Fruit fly (Drosophila melanogaster): ENCODE measurements around the gene Phlpp.

Phlpp gene

dm6 chr2L:19026491-19027197 lies 32.3 kb upstream of the Phlpp start (continued):
- TF ChIP-seq B-H1 (GFP tag; IDR thresholded peaks at IDR 0.05) = no peak
- peak; percentile 33; the same call in 1 of the 2 replicates for TF ChIP-seq onecut (GFP tag; IDR thresholded peaks at IDR 0.05)
- peak; percentile 25 for TF ChIP-seq ewg (GFP tag; optimal IDR thresholded peaks at IDR 0.05)
- TF ChIP-seq twi (tag; optimal IDR thresholded peaks at IDR 0.05) = peak; percentile 10
- TF ChIP-seq CG1233 (GFP tag; optimal IDR thresholded peaks at IDR 0.05) = peak; percentile 53
- TF ChIP-seq jing (GFP tag; optimal IDR thresholded peaks at IDR 0.05) = no peak
- TF ChIP-seq dysf (GFP tag; IDR thresholded peaks at IDR 0.05) = peak; percentile 66; the same call in 2 of the 3 replicates
- TF ChIP-seq CG7786 (GFP tag; optimal IDR thresholded peaks at IDR 0.05) = no peak
- TF ChIP-seq CG15601 (tag; optimal IDR thresholded peaks at IDR 0.05) = peak; percentile 15
- no peak for TF ChIP-seq CG32772 (GFP tag; IDR thresholded peaks at IDR 0.05)
- no peak for TF ChIP-seq mirr (GFP tag; optimal IDR thresholded peaks at IDR 0.05)
- TF ChIP-seq Meics (GFP tag; optimal IDR thresholded peaks at IDR 0.05) = peak; percentile 77
- peak; percentile 2 for TF ChIP-seq ash1 (GFP tag; optimal IDR thresholded peaks at IDR 0.05)
- TF ChIP-seq Lpt (GFP tag; optimal IDR thresholded peaks at IDR 0.05) = no peak
- no peak for TF ChIP-seq her (GFP tag; optimal IDR thresholded peaks at IDR 0.05)
- TF ChIP-seq Aef1 (GFP tag; IDR thresholded peaks at IDR 0.05) = no peak; the same call in 2 of the 3 replicates
- no peak for TF ChIP-seq gt (GFP tag; IDR thresholded peaks at IDR 0.05)
- TF ChIP-seq CG8478 (optimal IDR thresholded peaks at IDR 0.05) = no peak
- no peak for TF ChIP-seq CG6175 (GFP tag; IDR thresholded peaks at IDR 0.05)
- peak; percentile 43 for TF ChIP-seq nmo (GFP tag; optimal IDR thresholded peaks at IDR 0.05)
- peak; percentile 81 for TF ChIP-seq Ets65A (GFP tag)
- TF ChIP-seq sima (GFP tag; optimal IDR thresholded peaks at IDR 0.05) = no peak
- TF ChIP-seq shn (GFP tag; optimal IDR thresholded peaks at IDR 0.05) = no peak
- TF ChIP-seq YL-1 (GFP tag; optimal IDR thresholded peaks at IDR 0.05) = no peak
- TF ChIP-seq ttk (GFP tag; IDR thresholded peaks at IDR 0.05) = no peak
- TF ChIP-seq Hr78 (GFP tag; optimal IDR thresholded peaks at IDR 0.05) = no peak
- TF ChIP-seq hth (optimal IDR thresholded peaks at IDR 0.05) = no peak
- TF ChIP-seq HmgZ (tag; optimal IDR thresholded peaks at IDR 0.05) = peak; percentile 51
- TF ChIP-seq btn (GFP tag; optimal IDR thresholded peaks at IDR 0.05) = no peak
- TF ChIP-seq CG12236 (GFP tag; optimal IDR thresholded peaks at IDR 0.05) = no peak
- TF ChIP-seq insv (GFP tag; optimal IDR thresholded peaks at IDR 0.05) = no peak
- peak; percentile 57 for TF ChIP-seq schlank (tag; optimal IDR thresholded peaks at IDR 0.05)
- no peak for TF ChIP-seq slou (GFP tag; optimal IDR thresholded peaks at IDR 0.05)
- no peak for TF ChIP-seq yki (optimal IDR thresholded peaks at IDR 0.05)
- TF ChIP-seq bigmax (GFP tag; optimal IDR thresholded peaks at IDR 0.05) = no peak
- TF ChIP-seq CG11560 (tag; IDR thresholded peaks at IDR 0.05) = no peak
- TF ChIP-seq CG13894 (tag; optimal IDR thresholded peaks at IDR 0.05) = peak; percentile 58
- TF ChIP-seq mam (GFP tag; optimal IDR thresholded peaks at IDR 0.05) = peak; percentile 50
- no peak for TF ChIP-seq CG8290 (GFP tag; optimal IDR thresholded peaks at IDR 0.05)
- peak in 1 of 2 experiments; percentile 52 for TF ChIP-seq CG8290 (tag; optimal IDR thresholded peaks at IDR 0.05)
- peak; percentile 61 for TF ChIP-seq caup (GFP tag; optimal IDR thresholded peaks at IDR 0.05; ENCODE audit: severe bottlenecking)
- TF ChIP-seq slbo (GFP tag; IDR thresholded peaks at IDR 0.05) = peak; percentile 52; the same call in 1 of the 2 replicates
- no peak for TF ChIP-seq zfh1 (GFP tag; IDR thresholded peaks at IDR 0.05)
- TF ChIP-seq E2f1 (GFP tag; IDR thresholded peaks at IDR 0.05) = no peak
- peak in 1 of 2 experiments; percentile 8 for TF ChIP-seq Pdp1 (GFP tag; optimal IDR thresholded peaks at IDR 0.05)
- TF ChIP-seq Dll (GFP tag; IDR thresholded peaks at IDR 0.05; ENCODE audit: partially characterized antibody) = no peak
- no peak for TF ChIP-seq CTCF (GFP tag; optimal IDR thresholded peaks at IDR 0.05)
- TF ChIP-seq CG30431 (GFP tag; optimal IDR thresholded peaks at IDR 0.05) = no peak
- peak; percentile 45 for TF ChIP-seq nau (GFP tag; optimal IDR thresholded peaks at IDR 0.05)
- peak; percentile 64; the same call in 1 of the 3 replicates for TF ChIP-seq so (GFP tag; IDR thresholded peaks at IDR 0.05)
- no peak for TF ChIP-seq NC2β (GFP tag; optimal IDR thresholded peaks at IDR 0.05)
- no peak for TF ChIP-seq ftz-f1 (GFP tag; optimal IDR thresholded peaks at IDR 0.05)

Data from whole organism, embryonic.